Fruit fly (Drosophila melanogaster) whole organism, prepupa: ENCODE results near the gene TTLL3A.

Experiments
- Blimp-1 ChIP-seq: fragments of 200-800 bp; sonication (Bioruptor generic); optimal IDR thresholded peaks from 3 replicates; lab custom pipeline; 2017; ENCODE audit warnings: missing biosample characterization, missing genetic modification characterization, mild to moderate bottlenecking, moderate library complexity, missing genetic modification reagents
- CG10631 ChIP-seq: fragments of 200-800 bp; sonication (Bioruptor generic); optimal IDR thresholded peaks from 2 replicates; lab custom pipeline; 2016; ENCODE audit warnings: missing biosample characterization, missing genetic modification characterization
- CG10669 ChIP-seq: fragments of 200-800 bp; sonication (Bioruptor generic); optimal IDR thresholded peaks from 3 replicates; lab custom pipeline; 2018; ENCODE audit warnings: missing biosample characterization, mild to moderate bottlenecking, missing genetic modification characterization, moderate library complexity
- CG11902 ChIP-seq: fragments of 200-800 bp; sonication (Bioruptor generic); optimal IDR thresholded peaks from 3 replicates; lab custom pipeline; 2016; ENCODE audit warnings: missing biosample characterization, missing genetic modification characterization
- CG16779 ChIP-seq: fragments of 200-800 bp; sonication (Bioruptor generic); optimal IDR thresholded peaks from 3 replicates; lab custom pipeline; 2017; ENCODE audit warnings: missing biosample characterization, mild to moderate bottlenecking, missing genetic modification characterization
- CG3032 ChIP-seq: fragments of 200-800 bp; optimal IDR thresholded peaks from 2 replicates; lab custom pipeline; 2019; ENCODE audit warnings: missing biosample characterization, mild to moderate bottlenecking, missing genetic modification characterization, moderate library complexity
- CG32006 ChIP-seq: fragments of 200-800 bp; sonication (Bioruptor generic); optimal IDR thresholded peaks from 3 replicates; lab custom pipeline; 2017; ENCODE audit warnings: missing biosample characterization, mild to moderate bottlenecking, missing genetic modification characterization
- CG34406 ChIP-seq: fragments of 200-800 bp; sonication (Bioruptor generic); optimal IDR thresholded peaks from 3 replicates; lab custom pipeline; 2016; ENCODE audit warnings: missing biosample characterization, missing genetic modification characterization
- CG3919 ChIP-seq: fragments of 200-800 bp; sonication (Bioruptor generic); optimal IDR thresholded peaks from 3 replicates; lab custom pipeline; 2016; ENCODE audit warnings: missing biosample characterization, missing genetic modification characterization
- CG4318 ChIP-seq: fragments of 200-800 bp; sonication (Bioruptor generic); optimal IDR thresholded peaks from 3 replicates; lab custom pipeline; 2017; ENCODE audit warnings: missing biosample characterization, mild to moderate bottlenecking, missing genetic modification characterization
- CG6163 ChIP-seq: fragments of 200-800 bp; sonication (Bioruptor generic); IDR thresholded peaks from 3 replicates; pipeline ENCODE4 v1.3.6; 2022; ENCODE audit warnings: missing biosample characterization, missing genetic modification characterization
- CG6792 ChIP-seq: fragments of 200-800 bp; sonication (Bioruptor generic); optimal IDR thresholded peaks from 3 replicates; lab custom pipeline; 2016; ENCODE audit warnings: missing biosample characterization, missing genetic modification characterization
- CG6808 ChIP-seq: fragments of 200-800 bp; sonication (Bioruptor generic); optimal IDR thresholded peaks from 3 replicates; lab custom pipeline; 2017; ENCODE audit warnings: missing biosample characterization, missing genetic modification characterization, mild to moderate bottlenecking, moderate library complexity, missing genetic modification reagents
- CG6854 ChIP-seq: fragments of 200-800 bp; sonication (Bioruptor generic); optimal IDR thresholded peaks from 2 replicates; lab custom pipeline; 2017; ENCODE audit warnings: missing biosample characterization, mild to moderate bottlenecking, missing genetic modification characterization
- CG7368 ChIP-seq: fragments of 200-800 bp; sonication (Bioruptor generic); optimal IDR thresholded peaks from 3 replicates; lab custom pipeline; 2016; ENCODE audit warnings: missing biosample characterization, missing genetic modification characterization
- CG8119 ChIP-seq: fragments of 200-800 bp; sonication (Bioruptor generic); IDR thresholded peaks from 3 replicates; pipeline ENCODE4 v1.3.6; 2022; ENCODE audit warnings: missing biosample characterization, missing genetic modification characterization
- CG8632 ChIP-seq: fragments of 200-800 bp; sonication (Bioruptor generic); optimal IDR thresholded peaks from 3 replicates; lab custom pipeline; 2016; ENCODE audit warnings: missing biosample characterization, missing genetic modification characterization
- CG9139 ChIP-seq: fragments of 200-800 bp; sonication (Bioruptor generic); optimal IDR thresholded peaks from 3 replicates; lab custom pipeline; 2017; ENCODE audit warnings: missing biosample characterization, mild to moderate bottlenecking, missing genetic modification characterization
- Eip75B ChIP-seq: fragments of 200-800 bp; sonication (Bioruptor generic); optimal IDR thresholded peaks from 3 replicates; lab custom pipeline; 2016; ENCODE audit warnings: missing biosample characterization, missing genetic modification characterization
- Eip78C ChIP-seq: fragments of 200-800 bp; sonication (Bioruptor generic); peaks from one replicate; lab custom pipeline; 2016; ENCODE audit warnings: missing biosample characterization, missing genetic modification characterization
- Ets21C ChIP-seq: fragments of 200-800 bp; sonication (Bioruptor generic); optimal IDR thresholded peaks from 3 replicates; lab custom pipeline; 2016; ENCODE audit warnings: missing biosample characterization, missing genetic modification characterization
- Ets96B ChIP-seq: fragments of 200-800 bp; optimal IDR thresholded peaks from 2 replicates; lab custom pipeline; 2019; ENCODE audit warnings: missing biosample characterization, mild to moderate bottlenecking, missing genetic modification characterization, moderate library complexity
- Gug ChIP-seq: fragments of 200-800 bp; sonication (Bioruptor generic); IDR thresholded peaks from 2 replicates; pipeline ENCODE4 v1.3.6; 2022; ENCODE audit warnings: missing biosample characterization, missing genetic modification characterization
- Hr38 ChIP-seq: sonication (Bioruptor generic); optimal IDR thresholded peaks from 2 replicates; lab custom pipeline; 2016; ENCODE audit warnings: missing biosample characterization, missing genetic modification characterization
- Hr39 ChIP-seq: fragments of 200-800 bp; sonication (Bioruptor generic); optimal IDR thresholded peaks from 2 replicates; lab custom pipeline; 2016; ENCODE audit warnings: missing biosample characterization, missing genetic modification characterization
- Hr4 ChIP-seq: fragments of 200-800 bp; sonication (Bioruptor generic); optimal IDR thresholded peaks from 3 replicates; lab custom pipeline; 2016; ENCODE audit warnings: missing biosample characterization, missing genetic modification characterization
- Lpt ChIP-seq: fragments of 200-800 bp; sonication (Bioruptor generic); optimal IDR thresholded peaks from 3 replicates; lab custom pipeline; 2016; ENCODE audit warnings: missing biosample characterization, missing genetic modification characterization
- Met ChIP-seq: fragments of 200-800 bp; sonication (Bioruptor generic); optimal IDR thresholded peaks from 3 replicates; lab custom pipeline; 2016; ENCODE audit warnings: missing biosample characterization, missing genetic modification characterization
- OdsH ChIP-seq: fragments of 200-800 bp; sonication (Bioruptor generic); optimal IDR thresholded peaks from 3 replicates; lab custom pipeline; 2016; ENCODE audit warnings: missing biosample characterization, missing genetic modification characterization
- Smox ChIP-seq: fragments of 200-800 bp; sonication (Bioruptor generic); optimal IDR thresholded peaks from 3 replicates; lab custom pipeline; 2016; ENCODE audit warnings: missing biosample characterization, missing genetic modification characterization
- Sox102F ChIP-seq: fragments of 200-800 bp; sonication (Bioruptor generic); optimal IDR thresholded peaks from 2 replicates; lab custom pipeline; 2016; ENCODE audit warnings: missing biosample characterization, mild to moderate bottlenecking, missing genetic modification characterization
- Sox14 ChIP-seq: fragments of 200-800 bp; sonication (Bioruptor generic); optimal IDR thresholded peaks from 3 replicates; lab custom pipeline; 2016; ENCODE audit warnings: missing biosample characterization, missing genetic modification characterization
- Sox15 ChIP-seq: fragments of 200-800 bp; sonication (Bioruptor generic); optimal IDR thresholded peaks from 3 replicates; lab custom pipeline; 2016; ENCODE audit warnings: missing biosample characterization, missing genetic modification characterization
- achi ChIP-seq: fragments of 200-800 bp; sonication (Bioruptor generic); optimal IDR thresholded peaks from 3 replicates; lab custom pipeline; 2016; ENCODE audit warnings: missing biosample characterization, missing genetic modification characterization
- acj6 ChIP-seq: fragments of 200-800 bp; sonication (Bioruptor generic); optimal IDR thresholded peaks from 3 replicates; lab custom pipeline; 2016; ENCODE audit warnings: missing biosample characterization, missing genetic modification characterization
- dac ChIP-seq: fragments of 200-800 bp; sonication (Bioruptor generic); optimal IDR thresholded peaks from 2 replicates; lab custom pipeline; 2017; ENCODE audit warnings: missing biosample characterization, mild to moderate bottlenecking, missing genetic modification characterization
- dsx ChIP-seq: fragments of 200-800 bp; optimal IDR thresholded peaks from 3 replicates; lab custom pipeline; 2019; ENCODE audit warnings: missing biosample characterization, mild to moderate bottlenecking, missing genetic modification characterization, moderate library complexity; ENCODE audit not compliant: poor library complexity, severe bottlenecking
- eg ChIP-seq: fragments of 200-800 bp; sonication (Bioruptor generic); IDR thresholded peaks from 3 replicates; pipeline ENCODE4 v1.3.6; 2022; ENCODE audit warnings: missing biosample characterization, missing genetic modification characterization
- esn ChIP-seq: fragments of 200-800 bp; sonication (Bioruptor generic); optimal IDR thresholded peaks from 2 replicates; lab custom pipeline; 2016; ENCODE audit warnings: missing biosample characterization, mild to moderate bottlenecking, missing genetic modification characterization, moderate library complexity
- fd59A ChIP-seq: fragments of 200-800 bp; sonication (Bioruptor generic); optimal IDR thresholded peaks from 2 replicates; lab custom pipeline; 2017; ENCODE audit warnings: missing biosample characterization, mild to moderate bottlenecking, missing genetic modification characterization, missing genetic modification reagents
- fd85E ChIP-seq: fragments of 200-800 bp; sonication (Bioruptor generic); optimal IDR thresholded peaks from 3 replicates; lab custom pipeline; 2016; ENCODE audit warnings: missing biosample characterization, missing genetic modification characterization
- lz ChIP-seq: fragments of 200-800 bp; sonication (Bioruptor generic); optimal IDR thresholded peaks from 3 replicates; lab custom pipeline; 2016; ENCODE audit warnings: missing biosample characterization, missing genetic modification characterization
- net ChIP-seq: fragments of 200-800 bp; sonication (Bioruptor generic); optimal IDR thresholded peaks from 3 replicates; lab custom pipeline; 2016; ENCODE audit warnings: missing biosample characterization, missing genetic modification characterization
- pdm3 ChIP-seq: fragments of 200-800 bp; sonication (Bioruptor generic); optimal IDR thresholded peaks from 3 replicates; lab custom pipeline; 2016; ENCODE audit warnings: missing biosample characterization, missing genetic modification characterization
- salr ChIP-seq, 2 experiments: fragments of 200-800 bp; sonication (Bioruptor generic); optimal IDR thresholded peaks; 3 replicates each; lab custom pipeline; 2016 to 2018; ENCODE audit warnings: missing biosample characterization in 2 of 2, missing genetic modification characterization in 2 of 2, mild to moderate bottlenecking in 1 of 2
- spab ChIP-seq: fragments of 200-800 bp; sonication (Bioruptor generic); optimal IDR thresholded peaks from 2 replicates; lab custom pipeline; 2017; ENCODE audit warnings: missing biosample characterization, mild to moderate bottlenecking, missing genetic modification characterization, missing genetic modification reagents
- ss ChIP-seq, 2 experiments: fragments of 200-800 bp; sonication (Bioruptor generic); optimal IDR thresholded peaks; 2 replicates in 1 of 2; 3 replicates in 1 of 2; lab custom pipeline; 2017 to 2018; ENCODE audit warnings: mild to moderate bottlenecking in 2 of 2, missing biosample characterization in 2 of 2, missing genetic modification characterization in 2 of 2, moderate library complexity in 1 of 2
- svp ChIP-seq: fragments of 200-800 bp; sonication (Bioruptor generic); peaks from one replicate; lab custom pipeline; 2016; ENCODE audit warnings: missing biosample characterization, missing genetic modification characterization
- topi ChIP-seq: fragments of 200-800 bp; sonication (Bioruptor generic); optimal IDR thresholded peaks from 3 replicates; lab custom pipeline; 2016; ENCODE audit warnings: missing biosample characterization, missing genetic modification characterization
- vri ChIP-seq: fragments of 200-800 bp; sonication (Bioruptor generic); optimal IDR thresholded peaks from 3 replicates; lab custom pipeline; 2016; ENCODE audit warnings: missing biosample characterization, mild to moderate bottlenecking, missing genetic modification characterization

TTLL3A gene

dm6 chr2L:6701409-6702199 lies 38.4 kb downstream of the TTLL3A start:
- TF ChIP-seq acj6 (GFP tag; lab: Kevin White, UChicago) = peak; percentile 38
- peak; percentile 51 for TF ChIP-seq Ets96B (tag; lab: Kevin White, UChicago)
- TF ChIP-seq spab = peak; percentile 18
- TF ChIP-seq CG32006 = peak; percentile 8
- TF ChIP-seq CG10669 (GFP tag; lab: Kevin White, UChicago) = peak; percentile 57
- TF ChIP-seq pdm3 (GFP tag; lab: Kevin White, UChicago) = peak; percentile 3
- peak; percentile 5 for TF ChIP-seq Sox14 (GFP tag; lab: Kevin White, UChicago)
- peak; percentile 24 for TF ChIP-seq topi (GFP tag; lab: Kevin White, UChicago)
- no peak for TF ChIP-seq CG6163 (GFP tag; lab: Robert Waterston, UW)
- TF ChIP-seq CG10631 (GFP tag; lab: Kevin White, UChicago) = peak; percentile 1
- TF ChIP-seq Sox15 = peak; percentile 21
- peak; percentile 5 for TF ChIP-seq CG34406
- TF ChIP-seq Met = peak; percentile 40
- no peak for TF ChIP-seq Ets21C
- peak; percentile 89 for TF ChIP-seq Eip78C
- no peak for TF ChIP-seq Gug (GFP tag; lab: Robert Waterston, UW)
- TF ChIP-seq OdsH (GFP tag; lab: Kevin White, UChicago) = peak; percentile 29
- TF ChIP-seq Hr38 = no peak
- TF ChIP-seq CG6792 (GFP tag; lab: Kevin White, UChicago) = peak; percentile 35
- no peak for TF ChIP-seq CG7368 (GFP tag; lab: Kevin White, UChicago)
- TF ChIP-seq achi (GFP tag; lab: Kevin White, UChicago) = peak; percentile 24
- peak; percentile 45 for TF ChIP-seq Eip75B (GFP tag; lab: Kevin White, UChicago)
- no peak for TF ChIP-seq Sox102F (GFP tag; lab: Kevin White, UChicago)
- no peak for TF ChIP-seq CG9139 (GFP tag; lab: Kevin White, UChicago)
- no peak for TF ChIP-seq CG6854 (GFP tag; lab: Kevin White, UChicago)
- no peak for TF ChIP-seq eg (GFP tag; lab: Robert Waterston, UW)
- TF ChIP-seq Hr4 = no peak
- TF ChIP-seq CG11902 = peak; percentile 22
- peak; percentile 26 for TF ChIP-seq Hr39 (GFP tag; lab: Kevin White, UChicago)
- TF ChIP-seq CG16779 (tag; lab: Kevin White, UChicago) = no peak
- TF ChIP-seq dac (GFP tag; lab: Kevin White, UChicago) = no peak
- TF ChIP-seq CG3919 (GFP tag; lab: Kevin White, UChicago) = peak; percentile 48
- TF ChIP-seq fd59A (GFP tag; lab: Kevin White, UChicago) = no peak
- TF ChIP-seq fd85E (GFP tag; lab: Kevin White, UChicago) = no peak
- no peak for TF ChIP-seq CG8119 (GFP tag; lab: Robert Waterston, UW)
- TF ChIP-seq svp = peak; percentile 57
- TF ChIP-seq esn (GFP tag; lab: Kevin White, UChicago) = peak; percentile 38
- TF ChIP-seq salr (GFP tag; optimal IDR thresholded peaks at IDR 0.05; lab: Kevin White, UChicago) = no peak
- no peak for TF ChIP-seq CG4318
- TF ChIP-seq Lpt (GFP tag; lab: Kevin White, UChicago) = no peak
- TF ChIP-seq ss (GFP tag; optimal IDR thresholded peaks at IDR 0.05; lab: Kevin White, UChicago) = peak; percentile 13 to 18
- peak; percentile 3 for TF ChIP-seq Smox (GFP tag; lab: Kevin White, UChicago)
- TF ChIP-seq CG3032 (tag; lab: Kevin White, UChicago) = peak; percentile 15
- TF ChIP-seq dsx (GFP tag; lab: Kevin White, UChicago) = peak; percentile 20
- peak; percentile 32 for TF ChIP-seq vri (GFP tag; lab: Kevin White, UChicago)
- peak; percentile 72 for TF ChIP-seq Blimp-1
- no peak for TF ChIP-seq lz (GFP tag; lab: Kevin White, UChicago)
- peak; percentile 6 for TF ChIP-seq CG8632 (GFP tag; lab: Kevin White, UChicago)
- TF ChIP-seq CG6808 (GFP tag; lab: Kevin White, UChicago) = peak; percentile 21
- TF ChIP-seq net (GFP tag; lab: Kevin White, UChicago) = peak; percentile 13
